Worm (Caenorhabditis elegans) whole organism, L1 larva: ENCODE measurements around the gene math-33.
A peak's percentile ranks its signal among the peaks of the same experiment; 100 is the strongest.

Experiments
- C04F5.9 ChIP-seq: sonication (generic microtip); optimal IDR thresholded peaks from 2 replicates; lab custom pipeline; 2016; ENCODE audit warnings: missing genetic modification characterization, missing compliant biosample characterization
- C16A3.4 ChIP-seq: fragments of 150-350 bp; optimal IDR thresholded peaks from 2 replicates; lab custom pipeline; 2014; ENCODE audit warnings: missing biosample characterization, missing genetic modification characterization
- F16B12.6 ChIP-seq: fragments of 150-350 bp; optimal IDR thresholded peaks from 2 replicates; lab custom pipeline; 2014; ENCODE audit warnings: missing biosample characterization, missing genetic modification characterization
- aly-2 ChIP-seq: fragments of 150-350 bp; optimal IDR thresholded peaks from 2 replicates; lab custom pipeline; 2014; ENCODE audit warnings: missing biosample characterization, missing genetic modification characterization
- blmp-1 ChIP-seq: fragments of 150-350 bp; optimal IDR thresholded peaks from 2 replicates; lab custom pipeline; 2014; ENCODE audit warnings: missing biosample characterization, missing genetic modification characterization
- ceh-63 ChIP-seq: fragments of 200-800 bp; sonication (Bioruptor generic); optimal IDR thresholded peaks from 2 replicates; lab custom pipeline; 2018; ENCODE audit warnings: mild to moderate bottlenecking, missing genetic modification characterization, missing compliant biosample characterization
- ceh-8 ChIP-seq: fragments of 200-800 bp; sonication (Bioruptor generic); optimal IDR thresholded peaks from 2 replicates; lab custom pipeline; 2018; ENCODE audit warnings: mild to moderate bottlenecking, missing genetic modification characterization, moderate library complexity, missing compliant biosample characterization
- ceh-82 ChIP-seq, 3 experiments: fragments of 150-350 bp in 1 of 3; sonication (generic microtip) in 2 of 3; optimal IDR thresholded peaks; 2 replicates each; lab custom pipeline; 2014 to 2017; ENCODE audit warnings: missing biosample characterization in 3 of 3, missing genetic modification characterization in 3 of 3
- ceh-90 ChIP-seq: sonication (generic microtip); optimal IDR thresholded peaks from 2 replicates; lab custom pipeline; 2016; ENCODE audit warnings: missing genetic modification characterization, missing compliant biosample characterization
- ces-1 ChIP-seq: fragments of 150-350 bp; optimal IDR thresholded peaks from 2 replicates; lab custom pipeline; 2014; ENCODE audit warnings: missing biosample characterization, missing genetic modification reagents, missing genetic modification characterization
- dsc-1 ChIP-seq: sonication (generic microtip); optimal IDR thresholded peaks from 2 replicates; lab custom pipeline; 2016; ENCODE audit warnings: mild to moderate bottlenecking, missing genetic modification characterization, missing compliant biosample characterization
- efl-1 ChIP-seq, 4 experiments: fragments of 150-350 bp; optimal IDR thresholded peaks in 3 of 4; peaks in 1 of 4; 1 replicate in 1 of 4; 2 replicates in 3 of 4; lab custom pipeline; 2014; ENCODE audit warnings: missing biosample characterization in 2 of 4, missing genetic modification characterization in 2 of 4, missing genetic modification reagents in 2 of 4
- egl-27 ChIP-seq, 2 experiments: fragments of 150-350 bp in 1 of 2; sonication (generic microtip); optimal IDR thresholded peaks; 3 replicates each; lab custom pipeline; 2017 to 2018; ENCODE audit warnings: missing biosample characterization in 2 of 2, missing genetic modification characterization in 2 of 2, missing genetic modification reagents in 2 of 2
- elt-2 ChIP-seq: sonication (generic microtip); optimal IDR thresholded peaks from 2 replicates; lab custom pipeline; 2016; ENCODE audit warnings: missing genetic modification characterization, mild to moderate bottlenecking, inconsistent platforms, missing compliant biosample characterization, missing genetic modification reagents
- fkh-8 ChIP-seq: sonication (generic microtip); optimal IDR thresholded peaks from 2 replicates; lab custom pipeline; 2016; ENCODE audit warnings: mild to moderate bottlenecking, missing genetic modification characterization, missing compliant biosample characterization
- fos-1 ChIP-seq: fragments of 150-350 bp; optimal IDR thresholded peaks from 2 replicates; lab custom pipeline; 2014; ENCODE audit warnings: missing biosample characterization, missing genetic modification characterization
- hlh-17 ChIP-seq: fragments of 200-800 bp; sonication (Bioruptor generic); optimal IDR thresholded peaks from 2 replicates; lab custom pipeline; 2018; ENCODE audit warnings: missing genetic modification characterization, mild to moderate bottlenecking, missing compliant biosample characterization, moderate library complexity, borderline replicate concordance
- hpl-2 ChIP-seq: fragments of 150-350 bp; optimal IDR thresholded peaks from 2 replicates; lab custom pipeline; 2014; ENCODE audit warnings: missing biosample characterization, missing genetic modification reagents, missing genetic modification characterization
- irx-1 ChIP-seq: sonication (generic microtip); optimal IDR thresholded peaks from 2 replicates; lab custom pipeline; 2016; ENCODE audit warnings: missing genetic modification characterization, missing compliant biosample characterization
- jun-1 ChIP-seq: fragments of 150-350 bp; optimal IDR thresholded peaks from 2 replicates; lab custom pipeline; 2014; ENCODE audit warnings: missing biosample characterization, missing genetic modification reagents, missing genetic modification characterization
- lin-14 ChIP-seq: fragments of 200-800 bp; sonication (Bioruptor generic); optimal IDR thresholded peaks from 2 replicates; lab custom pipeline; 2018; ENCODE audit warnings: mild to moderate bottlenecking, missing genetic modification characterization, moderate library complexity, missing compliant biosample characterization
- lin-35 ChIP-seq, 2 experiments: fragments of 150-350 bp; optimal IDR thresholded peaks; 2 replicates each; lab custom pipeline; 2014; ENCODE audit warnings: missing biosample characterization in 2 of 2, missing genetic modification characterization in 2 of 2, missing genetic modification reagents in 2 of 2
- lsy-2 ChIP-seq, 2 experiments: fragments of 150-350 bp; optimal IDR thresholded peaks; 2 replicates each; lab custom pipeline; 2014; ENCODE audit warnings: missing biosample characterization in 2 of 2, missing genetic modification characterization in 2 of 2
- mdl-1 ChIP-seq, 2 experiments: fragments of 150-350 bp; optimal IDR thresholded peaks; 2 replicates each; lab custom pipeline; 2014 to 2017; ENCODE audit warnings: missing biosample characterization in 2 of 2, missing genetic modification characterization in 2 of 2, inconsistent platforms in 1 of 2
- mep-1 ChIP-seq: fragments of 150-350 bp; optimal IDR thresholded peaks from 2 replicates; lab custom pipeline; 2014; ENCODE audit warnings: missing biosample characterization, missing genetic modification characterization
- nhr-11 ChIP-seq: fragments of 150-350 bp; optimal IDR thresholded peaks from 2 replicates; lab custom pipeline; 2014; ENCODE audit warnings: missing biosample characterization, missing genetic modification characterization
- nhr-19 ChIP-seq: fragments of 200-800 bp; sonication (Bioruptor generic); conservative IDR thresholded peaks from 2 replicates; pipeline ENCODE4 v1.3.6; 2022; ENCODE audit warnings: missing genetic modification characterization, missing compliant biosample characterization
- nhr-20 ChIP-seq: sonication (generic microtip); optimal IDR thresholded peaks from 2 replicates; lab custom pipeline; 2016; ENCODE audit warnings: mild to moderate bottlenecking, missing genetic modification characterization, missing compliant biosample characterization
- nhr-237 ChIP-seq: fragments of 150-350 bp; optimal IDR thresholded peaks from 2 replicates; lab custom pipeline; 2014; ENCODE audit warnings: missing biosample characterization, missing genetic modification characterization
- nhr-71 ChIP-seq: sonication (generic microtip); optimal IDR thresholded peaks from 2 replicates; lab custom pipeline; 2016; ENCODE audit warnings: mild to moderate bottlenecking, missing genetic modification characterization, moderate library complexity, missing compliant biosample characterization
- nhr-76 ChIP-seq: sonication (generic microtip); optimal IDR thresholded peaks from 2 replicates; lab custom pipeline; 2017; ENCODE audit warnings: missing biosample characterization, missing genetic modification characterization
- nhr-77 ChIP-seq: fragments of 150-350 bp; optimal IDR thresholded peaks from 2 replicates; lab custom pipeline; 2014; ENCODE audit warnings: missing biosample characterization, missing genetic modification characterization
- nhr-85 ChIP-seq: sonication (generic microtip); peaks from one replicate; lab custom pipeline; 2016; ENCODE audit warnings: missing genetic modification characterization, inconsistent platforms, missing compliant biosample characterization
- pag-3 ChIP-seq: sonication (generic microtip); optimal IDR thresholded peaks from 2 replicates; lab custom pipeline; 2017; ENCODE audit warnings: missing genetic modification characterization, mild to moderate bottlenecking, missing compliant biosample characterization, antibody characterized with exemption, borderline replicate concordance; ENCODE audit not compliant: insufficient read depth
- pqm-1 ChIP-seq: sonication (generic microtip); optimal IDR thresholded peaks from 3 replicates; lab custom pipeline; 2017; ENCODE audit warnings: missing biosample characterization, missing genetic modification characterization
- rnt-1 ChIP-seq: sonication (generic microtip); optimal IDR thresholded peaks from 2 replicates; lab custom pipeline; 2016; ENCODE audit warnings: mild to moderate bottlenecking, missing genetic modification characterization, moderate library complexity, missing compliant biosample characterization
- snu-23 ChIP-seq: sonication (generic microtip); optimal IDR thresholded peaks from 2 replicates; lab custom pipeline; 2016; ENCODE audit warnings: missing genetic modification characterization, missing compliant biosample characterization
- swsn-7 ChIP-seq: sonication (generic microtip); optimal IDR thresholded peaks from 2 replicates; lab custom pipeline; 2016; ENCODE audit warnings: missing genetic modification characterization, missing compliant biosample characterization
- tbx-2 ChIP-seq: sonication (generic microtip); optimal IDR thresholded peaks from 2 replicates; lab custom pipeline; 2016; ENCODE audit warnings: missing genetic modification characterization, missing compliant biosample characterization
- unc-130 ChIP-seq: fragments of 150-350 bp; optimal IDR thresholded peaks from 2 replicates; lab custom pipeline; 2017; ENCODE audit warnings: missing biosample characterization, missing genetic modification characterization, inconsistent platforms
- unc-30 ChIP-seq: sonication (generic microtip); optimal IDR thresholded peaks from 2 replicates; lab custom pipeline; 2017; ENCODE audit warnings: missing biosample characterization, missing genetic modification characterization
- unc-62 ChIP-seq: fragments of 150-350 bp; optimal IDR thresholded peaks from 2 replicates; lab custom pipeline; 2014; ENCODE audit warnings: missing biosample characterization, missing genetic modification reagents, missing genetic modification characterization
- xbp-1 ChIP-seq: sonication (generic microtip); optimal IDR thresholded peaks from 2 replicates; lab custom pipeline; 2016; ENCODE audit warnings: missing genetic modification characterization, missing compliant biosample characterization

math-33 gene

DNA sequence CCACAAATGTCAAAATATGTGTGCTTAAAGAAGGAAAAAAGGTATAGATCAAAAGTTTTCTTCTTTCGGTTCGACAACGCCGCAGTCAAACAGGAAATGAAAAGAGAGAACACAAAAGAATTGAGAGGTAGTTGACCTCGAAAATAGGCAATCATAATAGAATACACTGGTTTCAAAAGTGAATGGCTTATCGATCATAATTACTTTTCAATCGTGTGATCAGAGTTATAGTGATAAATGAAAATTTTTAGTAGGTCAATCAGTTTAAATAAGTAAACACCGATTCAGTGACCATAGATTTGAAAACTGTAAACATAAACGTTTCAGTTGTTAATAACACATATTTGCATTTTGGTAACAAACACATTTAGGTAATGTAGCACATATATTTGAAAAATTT is 43.3 kb upstream of the math-33 start:
- TF ChIP-seq nhr-76 (tag; lab: Kevin White, UChicago), result no peak
- TF ChIP-seq lin-35 (GFP tag; optimal IDR thresholded peaks at IDR 0.05; lab: Kevin White, UChicago), result peak in 1 of 2 experiments; percentile 18
- TF ChIP-seq dsc-1 (tag; lab: Kevin White, UChicago), result no peak
- peak; percentile 16 for TF ChIP-seq nhr-20 (tag; lab: Kevin White, UChicago)
- no peak for TF ChIP-seq ces-1 (GFP tag; lab: Kevin White, UChicago)
- no peak for TF ChIP-seq snu-23
- TF ChIP-seq elt-2 (tag; lab: Kevin White, UChicago), result peak; percentile 25
- TF ChIP-seq ceh-63 (GFP tag; lab: Kevin White, UChicago), result no peak
- TF ChIP-seq C16A3.4 (tag; lab: Kevin White, UChicago), result peak; percentile 20
- TF ChIP-seq lin-14 (GFP tag; lab: Kevin White, UChicago), result peak; percentile 63
- TF ChIP-seq nhr-85 (tag; lab: Kevin White, UChicago), result peak; percentile 73
- peak; percentile 58 for TF ChIP-seq blmp-1 (tag; lab: Kevin White, UChicago)
- no peak for TF ChIP-seq fos-1 (tag; lab: Kevin White, UChicago)

DNA sequence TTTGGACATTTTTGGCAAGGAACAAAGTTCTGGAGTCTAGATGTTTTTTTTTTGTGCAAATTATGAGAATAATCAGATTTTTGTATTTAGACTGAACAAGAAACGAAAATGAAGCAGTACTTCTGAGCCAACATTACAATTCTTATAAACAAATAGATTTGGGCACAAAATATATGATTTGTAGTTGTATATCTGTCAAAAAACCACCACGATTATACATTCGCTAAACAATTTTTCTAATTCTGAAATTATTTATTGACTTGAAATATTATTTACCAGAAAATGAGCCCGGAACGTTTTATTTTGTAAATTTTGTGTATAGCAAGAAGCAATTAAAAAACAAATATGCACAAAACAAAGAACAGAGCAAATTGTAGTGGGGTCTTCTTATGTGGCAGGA is 42.3 kb upstream of the math-33 start:
- no peak for TF ChIP-seq nhr-237
- TF ChIP-seq nhr-11 (tag; lab: Kevin White, UChicago), result peak; percentile 27
- peak; percentile 95 for TF ChIP-seq aly-2 (tag; lab: Kevin White, UChicago)
- 0 out of 2 replicates have a peak, but pooled peaks have one; percentile 2 for TF ChIP-seq nhr-19 (GFP tag; lab: Robert Waterston, UW)

ce11 chrV:11073354-11073753 is 40.4 kb upstream of the math-33 start:
- TF ChIP-seq hpl-2 (GFP tag; lab: Kevin White, UChicago) (no peak), C04F5.9 (no peak), pag-3 (tag; lab: Kevin White, UChicago) (peak; percentile 82), tbx-2 (tag; lab: Kevin White, UChicago) (peak; percentile 14), efl-1 (optimal IDR thresholded peaks at IDR 0.05; lab: Kevin White, UChicago) (no peak), efl-1 (GFP tag; optimal IDR thresholded peaks at IDR 0.05 in 1 of 2; lab: Kevin White, UChicago) (peak in 1 of 2 experiments; percentile 49), rnt-1 (peak; percentile 73), nhr-85 (tag; lab: Kevin White, UChicago) (no peak), snu-23 (peak; percentile 9), nhr-71 (tag; lab: Kevin White, UChicago) (peak; percentile 57), nhr-77 (tag; lab: Kevin White, UChicago) (no peak), unc-30 (tag; lab: Kevin White, UChicago) (no peak), mep-1 (no peak), lsy-2 (tag; optimal IDR thresholded peaks at IDR 0.05; lab: Kevin White, UChicago) (peak in 1 of 2 experiments; percentile 36), F16B12.6 (no peak), dsc-1 (tag; lab: Kevin White, UChicago) (peak; percentile 7), lin-14 (GFP tag; lab: Kevin White, UChicago) (peak; percentile 72), nhr-19 (GFP tag; lab: Robert Waterston, UW) (peak; percentile 49)

DNA sequence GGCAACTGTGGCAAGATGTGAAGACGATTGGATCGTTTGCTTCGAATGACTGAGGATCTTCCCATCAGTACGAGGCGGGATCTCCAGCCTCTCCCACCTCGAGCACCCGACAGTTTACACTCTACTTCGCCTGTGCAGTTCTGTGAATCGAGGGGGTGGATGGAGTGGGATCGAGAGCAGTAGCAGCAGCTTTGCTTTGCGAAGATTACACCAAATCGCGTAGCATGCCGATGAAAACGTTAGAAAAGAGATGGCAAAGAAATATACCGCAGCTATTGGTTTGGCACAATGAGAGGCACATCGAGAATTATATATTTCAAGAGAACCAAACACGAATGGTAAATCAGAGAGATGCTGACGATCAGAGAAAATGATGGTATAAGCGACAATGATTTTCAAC is 39.3 kb upstream of the math-33 start, which contains the start of gene act-3:
TSS of gene act-3 (minus strand) at position 51 of the 400 bp plus-strand sequence.
- TF ChIP-seq unc-62, result no peak
- TF ChIP-seq mdl-1 (tag; optimal IDR thresholded peaks at IDR 0.05; lab: Kevin White, UChicago), result peak in 1 of 2 experiments; percentile 28
- peak in 1 of 2 experiments; percentile 12 for TF ChIP-seq lsy-2 (tag; optimal IDR thresholded peaks at IDR 0.05; lab: Kevin White, UChicago)
- TF ChIP-seq fkh-8 (tag; lab: Kevin White, UChicago), result no peak
- peak; percentile 36 for TF ChIP-seq nhr-85 (tag; lab: Kevin White, UChicago)
- TF ChIP-seq rnt-1, result peak; percentile 74
- no peak for TF ChIP-seq egl-27 (tag; optimal IDR thresholded peaks at IDR 0.05; lab: Kevin White, UChicago)
- no peak for TF ChIP-seq irx-1
- TF ChIP-seq nhr-71 (tag; lab: Kevin White, UChicago), result peak; percentile 76
- no peak for TF ChIP-seq F16B12.6
- peak; percentile 35 for TF ChIP-seq nhr-20 (tag; lab: Kevin White, UChicago)
- no peak for TF ChIP-seq C04F5.9
- TF ChIP-seq snu-23, result peak; percentile 36
- TF ChIP-seq nhr-237, result no peak
- TF ChIP-seq mep-1, result peak; percentile 21
- no peak for TF ChIP-seq xbp-1 (tag; lab: Kevin White, UChicago)
- peak; percentile 87 for TF ChIP-seq lin-14 (GFP tag; lab: Kevin White, UChicago)
- no peak for TF ChIP-seq unc-130 (tag; lab: Kevin White, UChicago)
- peak in 1 of 2 experiments; percentile 1 for TF ChIP-seq lin-35 (GFP tag; optimal IDR thresholded peaks at IDR 0.05; lab: Kevin White, UChicago)
- TF ChIP-seq jun-1 (tag; lab: Kevin White, UChicago), result no peak
- TF ChIP-seq ceh-8 (GFP tag; lab: Kevin White, UChicago), result no peak
- TF ChIP-seq pqm-1 (tag; lab: Kevin White, UChicago), result no peak
- no peak for TF ChIP-seq hlh-17 (GFP tag; lab: Kevin White, UChicago)
- peak in 1 of 3 experiments; percentile 1 for TF ChIP-seq ceh-82 (tag; optimal IDR thresholded peaks at IDR 0.05; lab: Kevin White, UChicago)
- peak; percentile 13 for TF ChIP-seq swsn-7 (tag; lab: Kevin White, UChicago)
- peak; percentile 55 for TF ChIP-seq dsc-1 (tag; lab: Kevin White, UChicago)
- TF ChIP-seq nhr-19 (GFP tag; lab: Robert Waterston, UW), result peak; percentile 45
- no peak for TF ChIP-seq ceh-90 (tag; lab: Kevin White, UChicago)
- TF ChIP-seq ces-1 (GFP tag; lab: Kevin White, UChicago), result no peak
